Fruit fly (Drosophila melanogaster) whole organism, embryonic: ENCODE data around the gene Mlc-c.

Source experiments
- Antp ChIP-seq: fragments of 200-800 bp; sonication (Bioruptor generic); optimal IDR thresholded peaks from 3 replicates; lab custom pipeline; 2016; ENCODE audit warnings: missing biosample characterization, missing genetic modification characterization
- B-H1 ChIP-seq: fragments of 200-800 bp; sonication (Bioruptor generic); IDR thresholded peaks from 3 replicates; pipeline ENCODE4 v1.3.6; 2022; ENCODE audit warnings: missing biosample characterization, missing genetic modification characterization
- CG11456 ChIP-seq: fragments of 200-800 bp; sonication (Bioruptor generic); IDR thresholded peaks from 3 replicates; pipeline ENCODE4 v1.3.6; 2022; ENCODE audit warnings: missing biosample characterization, missing genetic modification characterization
- CG12071 ChIP-seq: fragments of 200-800 bp; sonication (Bioruptor generic); optimal IDR thresholded peaks from 3 replicates; lab custom pipeline; 2018; ENCODE audit warnings: missing biosample characterization, mild to moderate bottlenecking, missing genetic modification characterization
- CG12744 ChIP-seq: fragments of 200-800 bp; sonication (Bioruptor generic); optimal IDR thresholded peaks from 2 replicates; lab custom pipeline; 2016; ENCODE audit warnings: missing biosample characterization, missing genetic modification characterization
- CG12769 ChIP-seq: fragments of 200-800 bp; sonication (Bioruptor generic); optimal IDR thresholded peaks from 2 replicates; lab custom pipeline; 2019; ENCODE audit warnings: missing biosample characterization, mild to moderate bottlenecking, missing genetic modification characterization, moderate library complexity
- CG13624 ChIP-seq: fragments of 200-800 bp; sonication (Bioruptor generic); optimal IDR thresholded peaks from 2 replicates; lab custom pipeline; 2016; ENCODE audit warnings: missing biosample characterization, missing genetic modification characterization
- CG16813 ChIP-seq: fragments of 200-800 bp; sonication (Bioruptor generic); IDR thresholded peaks from 3 replicates; pipeline ENCODE4 v1.3.6; 2022; ENCODE audit warnings: missing biosample characterization, missing genetic modification characterization; ENCODE audit not compliant: partially characterized antibody
- CG17328 ChIP-seq: fragments of 200-800 bp; sonication (Bioruptor generic); IDR thresholded peaks from 2 replicates; pipeline ENCODE4 v1.3.6; 2022; ENCODE audit warnings: missing biosample characterization, missing genetic modification characterization
- CG17612 ChIP-seq: fragments of 200-800 bp; sonication (Bioruptor generic); IDR thresholded peaks from 2 replicates; pipeline ENCODE4 v1.3.6; 2022; ENCODE audit warnings: missing biosample characterization, missing genetic modification characterization
- CG1832 ChIP-seq: fragments of 200-800 bp; sonication (Bioruptor generic); optimal IDR thresholded peaks from 2 replicates; lab custom pipeline; 2017; ENCODE audit warnings: missing biosample characterization, mild to moderate bottlenecking, missing genetic modification characterization, inconsistent platforms
- CG18476 ChIP-seq: fragments of 200-800 bp; sonication (Bioruptor generic); optimal IDR thresholded peaks from 2 replicates; lab custom pipeline; 2016; ENCODE audit warnings: missing biosample characterization, mild to moderate bottlenecking, missing genetic modification characterization
- CG31365 ChIP-seq: fragments of 200-800 bp; sonication (Bioruptor generic); optimal IDR thresholded peaks from 2 replicates; lab custom pipeline; 2018; ENCODE audit warnings: missing biosample characterization, mild to moderate bottlenecking, missing genetic modification characterization
- CG32532 ChIP-seq: fragments of 200-800 bp; sonication (Bioruptor generic); IDR thresholded peaks from 2 replicates; pipeline ENCODE4 v1.3.6; 2022; ENCODE audit warnings: missing biosample characterization, missing genetic modification characterization
- CG32772 ChIP-seq: fragments of 200-800 bp; sonication (Bioruptor generic); IDR thresholded peaks from 2 replicates; pipeline ENCODE4 v1.3.6; 2022; ENCODE audit warnings: missing biosample characterization, missing genetic modification characterization
- CG33213 ChIP-seq: fragments of 200-800 bp; sonication (Bioruptor generic); optimal IDR thresholded peaks from 3 replicates; lab custom pipeline; 2016; ENCODE audit warnings: missing biosample characterization, missing genetic modification characterization
- CG33557 ChIP-seq: fragments of 200-800 bp; sonication (Bioruptor generic); optimal IDR thresholded peaks from 2 replicates; lab custom pipeline; 2019; ENCODE audit warnings: missing biosample characterization, mild to moderate bottlenecking, missing genetic modification characterization, moderate library complexity
- CG34224 ChIP-seq: fragments of 200-800 bp; sonication (Bioruptor generic); IDR thresholded peaks from 3 replicates; pipeline ENCODE4 v1.3.6; 2022; ENCODE audit warnings: missing biosample characterization, missing genetic modification characterization; ENCODE audit not compliant: partially characterized antibody
- CG3995 ChIP-seq: fragments of 200-800 bp; sonication (Bioruptor generic); optimal IDR thresholded peaks from 3 replicates; lab custom pipeline; 2016; ENCODE audit warnings: missing biosample characterization, missing genetic modification characterization
- CG4730 ChIP-seq: fragments of 200-800 bp; sonication (Bioruptor generic); IDR thresholded peaks from 2 replicates; pipeline ENCODE4 v1.3.6; 2022; ENCODE audit warnings: missing biosample characterization, missing genetic modification characterization
- CG7372 ChIP-seq: fragments of 200-800 bp; sonication (Bioruptor generic); IDR thresholded peaks from 2 replicates; pipeline ENCODE4 v1.3.6; 2022; ENCODE audit warnings: missing biosample characterization, missing genetic modification characterization
- CG9932 ChIP-seq: fragments of 200-800 bp; sonication (Bioruptor generic); IDR thresholded peaks from 2 replicates; pipeline ENCODE4 v1.3.6; 2022; ENCODE audit warnings: missing biosample characterization, missing genetic modification characterization
- CHES-1-like ChIP-seq: fragments of 200-800 bp; sonication (Bioruptor generic); optimal IDR thresholded peaks from 2 replicates; lab custom pipeline; 2016; ENCODE audit warnings: missing biosample characterization, missing genetic modification characterization
- CTCF ChIP-seq: fragments of 200-800 bp; sonication (Bioruptor generic); optimal IDR thresholded peaks from 2 replicates; lab custom pipeline; 2017; ENCODE audit warnings: missing biosample characterization, mild to moderate bottlenecking, missing genetic modification characterization, moderate library complexity
- Dip2 ChIP-seq: fragments of 200-800 bp; sonication (Bioruptor generic); IDR thresholded peaks from 2 replicates; pipeline ENCODE4 v1.3.6; 2022; ENCODE audit warnings: missing biosample characterization, missing genetic modification characterization
- Drgx ChIP-seq: fragments of 200-800 bp; sonication (Bioruptor generic); IDR thresholded peaks from 2 replicates; pipeline ENCODE4 v1.3.6; 2022; ENCODE audit warnings: missing biosample characterization, missing genetic modification characterization
- Hr78 ChIP-seq, 2 experiments: fragments of 200-800 bp in 1 of 2; fragments of >200 bp in 1 of 2; sonication (Bioruptor generic) in 1 of 2; optimal IDR thresholded peaks; 2 replicates each; lab custom pipeline; 2017 to 2019; ENCODE audit warnings: missing biosample characterization in 2 of 2, missing genetic modification characterization in 2 of 2, mild to moderate bottlenecking in 1 of 2, moderate library complexity in 1 of 2
- Oaz ChIP-seq: fragments of 200-800 bp; sonication (Bioruptor generic); IDR thresholded peaks from 2 replicates; pipeline ENCODE4 v1.3.6; 2022; ENCODE audit warnings: missing biosample characterization, missing genetic modification characterization
- Optix ChIP-seq: fragments of 200-800 bp; sonication (Bioruptor generic); IDR thresholded peaks from 3 replicates; pipeline ENCODE4 v1.3.6; 2022; ENCODE audit warnings: missing biosample characterization, missing genetic modification characterization
- Rfx ChIP-seq: fragments of 200-800 bp; sonication (Bioruptor generic); IDR thresholded peaks from 2 replicates; pipeline ENCODE4 v1.3.6; 2022; ENCODE audit warnings: missing biosample characterization, missing genetic modification characterization
- Six4 ChIP-seq: fragments of 200-800 bp; sonication (Bioruptor generic); optimal IDR thresholded peaks from 2 replicates; lab custom pipeline; 2016; ENCODE audit warnings: missing biosample characterization, missing genetic modification characterization
- Tbp ChIP-seq: fragments of >200 bp; optimal IDR thresholded peaks from 2 replicates; lab custom pipeline; 2018; ENCODE audit warnings: missing biosample characterization, missing genetic modification characterization
- Xrp1 ChIP-seq: fragments of 200-800 bp; sonication (Bioruptor generic); IDR thresholded peaks from 2 replicates; pipeline ENCODE4 v1.3.6; 2022; ENCODE audit warnings: missing biosample characterization, missing genetic modification characterization
- YL-1 ChIP-seq: fragments of 200-800 bp; sonication (Bioruptor generic); optimal IDR thresholded peaks from 3 replicates; lab custom pipeline; 2017; ENCODE audit warnings: missing biosample characterization, mild to moderate bottlenecking, missing genetic modification characterization
- cato ChIP-seq: fragments of 200-800 bp; sonication (Bioruptor generic); optimal IDR thresholded peaks from 2 replicates; lab custom pipeline; 2016; ENCODE audit warnings: missing biosample characterization, missing genetic modification characterization, borderline replicate concordance
- corto ChIP-seq: fragments of 200-800 bp; sonication (Bioruptor generic); optimal IDR thresholded peaks from 2 replicates; lab custom pipeline; 2016; ENCODE audit warnings: missing biosample characterization, mild to moderate bottlenecking, missing genetic modification characterization, moderate library complexity
- croc ChIP-seq: fragments of 200-800 bp; sonication (Bioruptor generic); conservative IDR thresholded peaks from 3 replicates; pipeline ENCODE4 v1.3.6; 2022; ENCODE audit warnings: missing biosample characterization, missing genetic modification characterization
- crol ChIP-seq: fragments of 200-800 bp; sonication (Bioruptor generic); IDR thresholded peaks from 2 replicates; pipeline ENCODE4 v1.3.6; 2022; ENCODE audit warnings: missing biosample characterization, missing genetic modification characterization
- ftz-f1 ChIP-seq: fragments of 200-800 bp; sonication (Bioruptor generic); optimal IDR thresholded peaks from 2 replicates; lab custom pipeline; 2016; ENCODE audit warnings: missing biosample characterization, missing genetic modification characterization
- gfzf ChIP-seq: fragments of 200-800 bp; sonication (Bioruptor generic); optimal IDR thresholded peaks from 2 replicates; lab custom pipeline; 2016; ENCODE audit warnings: missing biosample characterization, mild to moderate bottlenecking, missing genetic modification characterization, moderate library complexity
- jigr1 ChIP-seq: fragments of 200-800 bp; sonication (Bioruptor generic); IDR thresholded peaks from 3 replicates; pipeline ENCODE4 v1.3.6; 2022; ENCODE audit warnings: missing biosample characterization, missing genetic modification characterization
- knrl ChIP-seq: fragments of 200-800 bp; sonication (Bioruptor generic); IDR thresholded peaks from 3 replicates; pipeline ENCODE4 v1.3.6; 2022; ENCODE audit warnings: missing biosample characterization, missing genetic modification characterization; ENCODE audit not compliant: partially characterized antibody
- lab ChIP-seq: fragments of 200-800 bp; sonication (Bioruptor generic); optimal IDR thresholded peaks from 3 replicates; lab custom pipeline; 2017; ENCODE audit warnings: missing biosample characterization, missing genetic modification characterization, mild to moderate bottlenecking, moderate library complexity, missing genetic modification reagents
- maf-S ChIP-seq: fragments of 200-800 bp; sonication (Bioruptor generic); optimal IDR thresholded peaks from 2 replicates; lab custom pipeline; 2016; ENCODE audit warnings: missing biosample characterization, missing genetic modification characterization
- pb ChIP-seq: fragments of 200-800 bp; sonication (Bioruptor generic); optimal IDR thresholded peaks from 3 replicates; lab custom pipeline; 2016; ENCODE audit warnings: missing biosample characterization, missing genetic modification characterization
- schlank ChIP-seq: fragments of 200-800 bp; sonication (Bioruptor generic); optimal IDR thresholded peaks from 2 replicates; lab custom pipeline; 2018; ENCODE audit warnings: missing biosample characterization, mild to moderate bottlenecking, missing genetic modification characterization
- stc ChIP-seq: fragments of 200-800 bp; sonication (Bioruptor generic); IDR thresholded peaks from 2 replicates; pipeline ENCODE4 v1.3.6; 2022; ENCODE audit warnings: missing biosample characterization, missing genetic modification characterization
- tin ChIP-seq: fragments of 200-800 bp; sonication (Bioruptor generic); optimal IDR thresholded peaks from 3 replicates; lab custom pipeline; 2016; ENCODE audit warnings: missing biosample characterization, missing genetic modification characterization
- wek ChIP-seq: fragments of 200-800 bp; sonication (Bioruptor generic); optimal IDR thresholded peaks from 3 replicates; lab custom pipeline; 2018; ENCODE audit warnings: missing biosample characterization, mild to moderate bottlenecking, missing genetic modification characterization, moderate library complexity
- wor ChIP-seq: fragments of 200-800 bp; sonication (Bioruptor generic); IDR thresholded peaks from 2 replicates; pipeline ENCODE4 v1.3.6; 2022; ENCODE audit warnings: missing biosample characterization, missing genetic modification characterization
- z ChIP-seq: fragments of 200-800 bp; sonication (Bioruptor generic); IDR thresholded peaks from 3 replicates; pipeline ENCODE4 v1.3.6; 2022; ENCODE audit warnings: missing biosample characterization, missing genetic modification characterization
- zen ChIP-seq: fragments of 200-800 bp; sonication (Bioruptor generic); optimal IDR thresholded peaks from 3 replicates; lab custom pipeline; 2018; ENCODE audit warnings: missing biosample characterization, mild to moderate bottlenecking, missing genetic modification characterization, moderate library complexity

Mlc-c gene

DNA sequence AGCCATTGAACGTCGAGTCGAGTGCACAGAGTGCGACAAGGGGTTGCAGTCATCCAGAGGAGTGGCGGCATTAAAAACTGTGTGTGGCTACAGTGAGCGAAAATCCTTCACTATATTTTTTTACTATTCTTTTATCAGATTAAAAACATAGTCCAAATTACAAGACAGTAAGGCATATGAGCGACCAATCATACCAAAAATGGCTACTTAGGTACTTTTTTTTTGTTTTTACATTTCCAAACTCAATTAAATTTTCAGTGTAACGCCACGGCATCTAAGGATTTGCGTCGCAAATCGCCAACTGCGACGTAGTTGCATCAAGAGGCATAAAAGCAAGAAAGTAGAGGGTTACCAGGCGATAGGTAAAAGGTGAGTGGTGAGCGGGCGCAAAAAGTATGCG, 16.7 kb upstream of the Mlc-c start (continued):
- TF ChIP-seq CHES-1-like (GFP tag; lab: Kevin White, UChicago) (no peak), CG1832 (GFP tag; lab: Kevin White, UChicago) (no peak), gfzf (GFP tag; lab: Kevin White, UChicago) (no peak), CG13624 (peak; percentile 26), wek (no peak), CG31365 (tag; lab: Kevin White, UChicago) (peak; percentile 1), croc (GFP tag; lab: Robert Waterston, UW) (peak; percentile 45; the same call in 2 of the 3 replicates), CG33557 (GFP tag; lab: Kevin White, UChicago) (peak; percentile 32), Xrp1 (GFP tag; lab: Robert Waterston, UW) (peak; percentile 72), CG34224 (GFP tag; lab: Robert Waterston, UW) (no peak), CG11456 (GFP tag; lab: Robert Waterston, UW) (no peak), pb (GFP tag; lab: Kevin White, UChicago) (no peak), z (GFP tag; lab: Robert Waterston, UW) (no peak), Oaz (GFP tag; lab: Robert Waterston, UW) (no peak), CG12071 (GFP tag; lab: Kevin White, UChicago) (no peak), CG9932 (GFP tag; lab: Robert Waterston, UW) (0 out of 2 replicates have a peak, but pooled peaks have one; percentile 9), B-H1 (peak; percentile 41; the same call in 2 of the 3 replicates), maf-S (no peak), CG32772 (GFP tag; lab: Robert Waterston, UW) (peak; percentile 41), CG17612 (GFP tag; lab: Robert Waterston, UW) (no peak), Six4 (GFP tag; lab: Kevin White, UChicago) (no peak), Antp (peak; percentile 3), Optix (GFP tag; lab: Robert Waterston, UW) (peak; percentile 36; the same call in 1 of the 3 replicates), crol (no peak), CG3995 (GFP tag; lab: Kevin White, UChicago) (no peak), jigr1 (no peak), CG32532 (GFP tag; lab: Robert Waterston, UW) (peak; percentile 35; the same call in 1 of the 2 replicates), cato (GFP tag; lab: Kevin White, UChicago) (no peak), Hr78 (GFP tag; optimal IDR thresholded peaks at IDR 0.05; lab: Kevin White, UChicago) (no peak), corto (GFP tag; lab: Kevin White, UChicago) (no peak), wor (GFP tag; lab: Robert Waterston, UW) (0 out of 2 replicates have a peak, but pooled peaks have one; percentile 16), CG7372 (no peak), CG16813 (GFP tag; lab: Robert Waterston, UW) (no peak), tin (GFP tag; lab: Kevin White, UChicago) (peak; percentile 50), Dip2 (GFP tag; lab: Robert Waterston, UW) (no peak), CG4730 (GFP tag; lab: Robert Waterston, UW) (no peak), Rfx (GFP tag; lab: Robert Waterston, UW) (peak; percentile 27; the same call in 1 of the 2 replicates), ftz-f1 (GFP tag; lab: Kevin White, UChicago) (no peak), YL-1 (GFP tag; lab: Kevin White, UChicago) (no peak), zen (tag; lab: Kevin White, UChicago) (peak; percentile 19), CG12769 (tag; lab: Kevin White, UChicago) (peak; percentile 26), knrl (GFP tag; lab: Robert Waterston, UW) (no peak), Drgx (GFP tag; lab: Robert Waterston, UW) (0 out of 2 replicates have a peak, but pooled peaks have one; percentile 21), schlank (tag; lab: Kevin White, UChicago) (no peak), CG17328 (peak; percentile 70), lab (GFP tag; lab: Kevin White, UChicago) (peak; percentile 52), stc (GFP tag; lab: Robert Waterston, UW) (0 out of 2 replicates have a peak, but pooled peaks have one; percentile 15), CG33213 (peak; percentile 9), CTCF (GFP tag; lab: Kevin White, UChicago) (no peak), CG18476 (no peak), CG12744 (GFP tag; lab: Kevin White, UChicago) (no peak), Tbp (GFP tag; lab: Kevin White, UChicago) (no peak)
